Worm (Caenorhabditis elegans) whole organism, L2 larva: ENCODE measurements around the gene F13E9.11.

Experiments
- C34F6.9 ChIP-seq: fragments of 150-350 bp; optimal IDR thresholded peaks from 2 replicates; lab custom pipeline; 2014; ENCODE audit warnings: missing biosample characterization, missing genetic modification characterization
- R02D3.7 ChIP-seq: fragments of 150-350 bp; optimal IDR thresholded peaks from 2 replicates; lab custom pipeline; 2014; ENCODE audit warnings: missing biosample characterization, missing genetic modification characterization
- aly-2 ChIP-seq: fragments of 150-350 bp; optimal IDR thresholded peaks from 2 replicates; lab custom pipeline; 2014; ENCODE audit warnings: missing biosample characterization, missing genetic modification characterization
- lin-11 ChIP-seq: fragments of 150-350 bp; sonication (generic microtip); optimal IDR thresholded peaks from 2 replicates; lab custom pipeline; 2014; ENCODE audit warnings: missing biosample characterization, missing genetic modification characterization, inconsistent platforms, mixed read lengths
- lsy-2 ChIP-seq, 2 experiments: fragments of 150-350 bp in 1 of 2; sonication (generic microtip) in 1 of 2; optimal IDR thresholded peaks; 2 replicates each; lab custom pipeline; 2014 to 2017; ENCODE audit warnings: missing biosample characterization in 2 of 2, missing genetic modification characterization in 2 of 2
- mab-5 ChIP-seq: fragments of 150-350 bp; optimal IDR thresholded peaks from 2 replicates; lab custom pipeline; 2014; ENCODE audit warnings: missing biosample characterization, missing genetic modification characterization
- mdl-1 ChIP-seq, 2 experiments: fragments of 150-350 bp in 1 of 2; sonication (generic microtip) in 1 of 2; optimal IDR thresholded peaks; 2 replicates each; lab custom pipeline; 2017; ENCODE audit warnings: missing biosample characterization in 2 of 2, missing genetic modification characterization in 2 of 2
- nhr-10 ChIP-seq: sonication (generic microtip); optimal IDR thresholded peaks from 2 replicates; lab custom pipeline; 2017; ENCODE audit warnings: missing biosample characterization, missing genetic modification characterization
- nhr-12 ChIP-seq: fragments of 150-350 bp; optimal IDR thresholded peaks from 2 replicates; lab custom pipeline; 2014; ENCODE audit warnings: missing biosample characterization, missing genetic modification characterization
- nhr-23 ChIP-seq: fragments of 150-350 bp; optimal IDR thresholded peaks from 2 replicates; lab custom pipeline; 2014; ENCODE audit warnings: missing biosample characterization, missing genetic modification reagents, missing genetic modification characterization
- nhr-237 ChIP-seq: fragments of 150-350 bp; optimal IDR thresholded peaks from 2 replicates; lab custom pipeline; 2014; ENCODE audit warnings: missing biosample characterization, missing genetic modification characterization
- snpc-4 ChIP-seq: fragments of 150-350 bp; optimal IDR thresholded peaks from 2 replicates; lab custom pipeline; 2014; ENCODE audit warnings: missing biosample characterization, missing genetic modification characterization
- unc-39 ChIP-seq: fragments of 150-350 bp; optimal IDR thresholded peaks from 2 replicates; lab custom pipeline; 2014; ENCODE audit warnings: missing biosample characterization, missing genetic modification characterization
- unc-62 ChIP-seq: fragments of 150-350 bp; optimal IDR thresholded peaks from 2 replicates; lab custom pipeline; 2014; ENCODE audit warnings: missing biosample characterization, missing genetic modification reagents, missing genetic modification characterization

DNA sequence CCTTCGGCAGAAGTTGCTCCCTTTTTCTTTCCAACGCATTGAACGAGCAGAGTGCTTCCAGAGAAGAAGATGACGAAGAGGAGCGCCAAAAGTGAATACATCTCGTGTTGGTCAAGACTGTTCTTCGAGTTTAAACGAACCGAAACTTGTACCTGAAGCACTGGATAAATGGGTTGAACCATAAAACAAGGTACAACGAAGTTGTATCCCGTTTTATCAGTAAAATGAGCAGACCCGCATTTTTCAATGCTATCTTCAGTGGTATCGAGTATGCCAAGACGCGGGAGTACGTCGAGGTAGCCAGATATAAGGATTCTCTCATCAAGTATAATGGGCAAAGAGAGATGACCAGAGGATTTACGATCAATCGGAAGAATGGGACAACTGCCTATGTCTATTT is 18.4 kb upstream of the F13E9.11 start, which contains the start of gene F13E9.16:
- TF ChIP-seq unc-62, result no peak
- no peak for TF ChIP-seq C34F6.9 (tag; lab: Kevin White, UChicago)
- TF ChIP-seq lsy-2 (tag; optimal IDR thresholded peaks at IDR 0.05; lab: Kevin White, UChicago), result no peak
- no peak for TF ChIP-seq unc-39 (tag; lab: Kevin White, UChicago)
- no peak for TF ChIP-seq mab-5 (tag; lab: Kevin White, UChicago)
- no peak for TF ChIP-seq aly-2
- no peak for TF ChIP-seq snpc-4 (tag; lab: Kevin White, UChicago)
- TF ChIP-seq nhr-237 (tag; lab: Kevin White, UChicago), result no peak
- TF ChIP-seq nhr-12 (tag; lab: Kevin White, UChicago), result no peak
- no peak for TF ChIP-seq nhr-23 (tag; lab: Kevin White, UChicago)
- TF ChIP-seq R02D3.7 (tag; lab: Kevin White, UChicago), result no peak
- TF ChIP-seq nhr-10 (tag; lab: Kevin White, UChicago), result no peak
- TF ChIP-seq mdl-1 (tag; optimal IDR thresholded peaks at IDR 0.05; lab: Kevin White, UChicago), result no peak
- no peak for TF ChIP-seq lin-11 (tag; lab: Kevin White, UChicago)
